Fruit fly (Drosophila melanogaster) whole organism, embryonic: ENCODE measurements around the gene Eig71Ek.

ENCODE experiments used
- BEAF-32 ChIP-seq: fragments of 200-800 bp; sonication (Bioruptor generic); optimal IDR thresholded peaks from 3 replicates; lab custom pipeline; 2017; ENCODE audit warnings: missing biosample characterization, missing genetic modification characterization, mild to moderate bottlenecking, moderate library complexity, missing genetic modification reagents
- CG10321 ChIP-seq: fragments of 200-800 bp; sonication (Bioruptor generic); IDR thresholded peaks from 2 replicates; pipeline ENCODE4 v1.3.6; 2022; ENCODE audit warnings: missing biosample characterization, missing genetic modification characterization
- CG10654 ChIP-seq: fragments of 200-800 bp; sonication (Bioruptor generic); optimal IDR thresholded peaks from 2 replicates; lab custom pipeline; 2016; ENCODE audit warnings: missing biosample characterization, missing genetic modification characterization
- CG11504 ChIP-seq: fragments of 200-800 bp; sonication (Bioruptor generic); optimal IDR thresholded peaks from 3 replicates; lab custom pipeline; 2019; ENCODE audit warnings: missing biosample characterization, mild to moderate bottlenecking, missing genetic modification characterization, moderate library complexity
- CG11696 ChIP-seq: fragments of 200-800 bp; sonication (Bioruptor generic); IDR thresholded peaks from 2 replicates; pipeline ENCODE4 v1.3.6; 2022; ENCODE audit warnings: missing biosample characterization, missing genetic modification characterization
- CG1233 ChIP-seq: fragments of 200-800 bp; sonication (Bioruptor generic); optimal IDR thresholded peaks from 4 replicates; lab custom pipeline; 2018; ENCODE audit warnings: missing biosample characterization, mild to moderate bottlenecking, missing genetic modification characterization
- CG14860 ChIP-seq: fragments of 200-800 bp; sonication (Bioruptor generic); IDR thresholded peaks from 3 replicates; pipeline ENCODE4 v1.3.6; 2022; ENCODE audit warnings: missing biosample characterization, missing genetic modification characterization; ENCODE audit not compliant: partially characterized antibody
- CG15479 ChIP-seq: fragments of 200-800 bp; sonication (Bioruptor generic); optimal IDR thresholded peaks from 3 replicates; lab custom pipeline; 2019; ENCODE audit warnings: missing biosample characterization, mild to moderate bottlenecking, missing genetic modification characterization, moderate library complexity
- CG17328 ChIP-seq: fragments of 200-800 bp; sonication (Bioruptor generic); IDR thresholded peaks from 2 replicates; pipeline ENCODE4 v1.3.6; 2022; ENCODE audit warnings: missing biosample characterization, missing genetic modification characterization
- CG17612 ChIP-seq: fragments of 200-800 bp; sonication (Bioruptor generic); IDR thresholded peaks from 2 replicates; pipeline ENCODE4 v1.3.6; 2022; ENCODE audit warnings: missing biosample characterization, missing genetic modification characterization
- CG17912 ChIP-seq: fragments of 200-800 bp; sonication (Bioruptor generic); optimal IDR thresholded peaks from 2 replicates; lab custom pipeline; 2018; ENCODE audit warnings: missing biosample characterization, mild to moderate bottlenecking, missing genetic modification characterization
- CG3995 ChIP-seq: fragments of 200-800 bp; sonication (Bioruptor generic); optimal IDR thresholded peaks from 3 replicates; lab custom pipeline; 2016; ENCODE audit warnings: missing biosample characterization, missing genetic modification characterization
- CG4404 ChIP-seq: fragments of 200-800 bp; sonication (Bioruptor generic); IDR thresholded peaks from 2 replicates; pipeline ENCODE4 v1.3.6; 2022; ENCODE audit warnings: missing biosample characterization, missing genetic modification characterization
- CG4730 ChIP-seq: fragments of 200-800 bp; sonication (Bioruptor generic); IDR thresholded peaks from 2 replicates; pipeline ENCODE4 v1.3.6; 2022; ENCODE audit warnings: missing biosample characterization, missing genetic modification characterization
- CG4854 ChIP-seq: fragments of 200-800 bp; sonication (Bioruptor generic); optimal IDR thresholded peaks from 2 replicates; lab custom pipeline; 2016; ENCODE audit warnings: missing biosample characterization, missing genetic modification characterization, inconsistent platforms
- CG6791 ChIP-seq: fragments of 200-800 bp; sonication (Bioruptor generic); IDR thresholded peaks from 3 replicates; pipeline ENCODE4 v1.3.6; 2022; ENCODE audit warnings: missing biosample characterization, missing genetic modification characterization; ENCODE audit not compliant: partially characterized antibody
- CG6854 ChIP-seq: fragments of 200-800 bp; sonication (Bioruptor generic); optimal IDR thresholded peaks from 3 replicates; lab custom pipeline; 2017; ENCODE audit warnings: missing biosample characterization, mild to moderate bottlenecking, missing genetic modification characterization
- CG7556 ChIP-seq: fragments of 200-800 bp; sonication (Bioruptor generic); optimal IDR thresholded peaks from 2 replicates; lab custom pipeline; 2017; ENCODE audit warnings: missing biosample characterization, mild to moderate bottlenecking, missing genetic modification characterization
- Dfd ChIP-seq, 2 experiments: fragments of >200 bp; optimal IDR thresholded peaks; 2 replicates each; lab custom pipeline; 2017; ENCODE audit warnings: missing biosample characterization in 2 of 2, missing genetic modification characterization in 2 of 2
- Dp ChIP-seq: fragments of 200-800 bp; sonication (Bioruptor generic); optimal IDR thresholded peaks from 2 replicates; lab custom pipeline; 2018; ENCODE audit warnings: missing biosample characterization, mild to moderate bottlenecking, missing genetic modification characterization, moderate library complexity
- Ets65A ChIP-seq: fragments of 200-800 bp; sonication (Bioruptor generic); peaks from one replicate; lab custom pipeline; 2016; ENCODE audit warnings: missing biosample characterization, missing genetic modification characterization
- Hey ChIP-seq: fragments of 200-800 bp; sonication (Bioruptor generic); optimal IDR thresholded peaks from 3 replicates; lab custom pipeline; 2018; ENCODE audit warnings: missing biosample characterization, mild to moderate bottlenecking, missing genetic modification characterization
- Kr ChIP-seq: fragments of 200-800 bp; sonication (Bioruptor generic); optimal IDR thresholded peaks from 2 replicates; lab custom pipeline; 2017; ENCODE audit warnings: missing biosample characterization, mild to moderate bottlenecking, missing genetic modification characterization
- Nf-YC ChIP-seq: fragments of 200-800 bp; optimal IDR thresholded peaks from 3 replicates; lab custom pipeline; 2019; ENCODE audit warnings: missing biosample characterization, mild to moderate bottlenecking, missing genetic modification characterization, moderate library complexity
- PHDP ChIP-seq: fragments of 200-800 bp; sonication (Bioruptor generic); optimal IDR thresholded peaks from 3 replicates; lab custom pipeline; 2018; ENCODE audit warnings: missing biosample characterization, mild to moderate bottlenecking, missing genetic modification characterization, moderate library complexity
- Pdp1 ChIP-seq, 2 experiments: fragments of 200-800 bp; sonication (Bioruptor generic); optimal IDR thresholded peaks; 3 replicates each; lab custom pipeline; 2016; ENCODE audit warnings: missing biosample characterization in 2 of 2, missing genetic modification characterization in 2 of 2, mild to moderate bottlenecking in 1 of 2, moderate library complexity in 1 of 2
- Rfx ChIP-seq: fragments of 200-800 bp; sonication (Bioruptor generic); IDR thresholded peaks from 2 replicates; pipeline ENCODE4 v1.3.6; 2022; ENCODE audit warnings: missing biosample characterization, missing genetic modification characterization
- Spps ChIP-seq: fragments of 200-800 bp; sonication (Bioruptor generic); optimal IDR thresholded peaks from 2 replicates; lab custom pipeline; 2018; ENCODE audit warnings: missing biosample characterization, mild to moderate bottlenecking, missing genetic modification characterization
- Sry-δ ChIP-seq: fragments of 200-800 bp; sonication (Bioruptor generic); optimal IDR thresholded peaks from 2 replicates; lab custom pipeline; 2016; ENCODE audit warnings: missing biosample characterization, missing genetic modification characterization
- Trl ChIP-seq, 3 experiments: fragments of >200 bp in 2 of 3; fragments of 200-800 bp in 1 of 3; sonication (Bioruptor generic) in 1 of 3; optimal IDR thresholded peaks; 2 replicates in 1 of 3; 3 replicates in 2 of 3; lab custom pipeline; 2016 to 2017; ENCODE audit warnings: missing biosample characterization in 1 of 3, missing genetic modification characterization in 1 of 3
- Xrp1 ChIP-seq: fragments of 200-800 bp; sonication (Bioruptor generic); IDR thresholded peaks from 2 replicates; pipeline ENCODE4 v1.3.6; 2022; ENCODE audit warnings: missing biosample characterization, missing genetic modification characterization
- eve ChIP-seq, 2 experiments: fragments of >200 bp; optimal IDR thresholded peaks; 2 replicates each; lab custom pipeline; 2017; ENCODE audit warnings: missing biosample characterization in 2 of 2, missing genetic modification characterization in 2 of 2
- eyg ChIP-seq: fragments of 200-800 bp; sonication (Bioruptor generic); optimal IDR thresholded peaks from 3 replicates; lab custom pipeline; 2016; ENCODE audit warnings: missing biosample characterization, missing genetic modification characterization
- gce ChIP-seq: fragments of 200-800 bp; sonication (Bioruptor generic); IDR thresholded peaks from 3 replicates; pipeline ENCODE4 v1.3.6; 2022; ENCODE audit warnings: missing biosample characterization, missing genetic modification characterization
- mirr ChIP-seq: fragments of 200-800 bp; sonication (Bioruptor generic); optimal IDR thresholded peaks from 3 replicates; lab custom pipeline; 2018; ENCODE audit warnings: missing biosample characterization, mild to moderate bottlenecking, missing genetic modification characterization
- mld ChIP-seq: fragments of 200-800 bp; sonication (Bioruptor generic); IDR thresholded peaks from 3 replicates; pipeline ENCODE4 v1.3.6; 2022; ENCODE audit warnings: missing biosample characterization, missing genetic modification characterization; ENCODE audit not compliant: partially characterized antibody
- oc ChIP-seq: fragments of 200-800 bp; sonication (Bioruptor generic); optimal IDR thresholded peaks from 2 replicates; lab custom pipeline; 2018; ENCODE audit warnings: missing biosample characterization, mild to moderate bottlenecking, missing genetic modification characterization, moderate library complexity
- repo ChIP-seq: fragments of 200-800 bp; sonication (Bioruptor generic); optimal IDR thresholded peaks from 2 replicates; lab custom pipeline; 2016; ENCODE audit warnings: missing biosample characterization, missing genetic modification characterization
- sd ChIP-seq: fragments of 200-800 bp; sonication (Bioruptor generic); optimal IDR thresholded peaks from 3 replicates; lab custom pipeline; 2018; ENCODE audit warnings: missing biosample characterization, mild to moderate bottlenecking, missing genetic modification characterization, moderate library complexity
- tll ChIP-seq, 2 experiments: fragments of 200-800 bp in 1 of 2; fragments of >200 bp in 1 of 2; sonication (Bioruptor generic) in 1 of 2; optimal IDR thresholded peaks; 2 replicates each; lab custom pipeline; 2017 to 2019; ENCODE audit warnings: missing biosample characterization in 2 of 2, missing genetic modification characterization in 2 of 2, mild to moderate bottlenecking in 1 of 2, moderate library complexity in 1 of 2
- wek ChIP-seq: fragments of 200-800 bp; sonication (Bioruptor generic); optimal IDR thresholded peaks from 3 replicates; lab custom pipeline; 2018; ENCODE audit warnings: missing biosample characterization, mild to moderate bottlenecking, missing genetic modification characterization, moderate library complexity
- z ChIP-seq: fragments of 200-800 bp; sonication (Bioruptor generic); IDR thresholded peaks from 3 replicates; pipeline ENCODE4 v1.3.6; 2022; ENCODE audit warnings: missing biosample characterization, missing genetic modification characterization

Eig71Ek gene

DNA sequence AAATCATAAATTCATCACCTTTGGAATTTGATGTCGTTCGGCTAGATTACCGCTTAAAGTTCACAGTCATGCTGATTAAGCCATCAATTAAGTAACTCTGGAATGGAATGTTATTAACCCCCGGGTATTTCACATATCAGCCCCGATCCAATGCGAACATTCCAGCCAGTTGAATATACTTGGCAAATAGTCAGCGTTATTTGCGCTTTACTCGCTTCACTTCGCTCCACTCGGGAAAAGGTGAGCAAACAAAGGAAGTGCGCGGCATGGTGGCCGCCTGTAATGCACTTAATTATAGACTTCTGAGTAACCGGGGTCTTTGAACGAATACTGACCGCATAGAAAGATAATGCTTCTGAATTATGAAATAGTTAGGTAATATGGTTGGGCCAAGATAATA lies 23.4 kb upstream of the Eig71Ek start:
- TF ChIP-seq Trl (optimal IDR thresholded peaks at IDR 0.05; lab: Kevin White, UChicago) (no peak), Trl (GFP tag; optimal IDR thresholded peaks at IDR 0.05; lab: Kevin White, UChicago) (no peak), CG3995 (no peak), Xrp1 (GFP tag; lab: Robert Waterston, UW) (peak; percentile 39), sd (tag; lab: Kevin White, UChicago) (peak; percentile 17), CG10321 (no peak), wek (GFP tag; lab: Kevin White, UChicago) (peak; percentile 28), Ets65A (GFP tag; lab: Kevin White, UChicago) (peak; percentile 52)
- TF ChIP-seq, all 482 proteins: peak for 4

DNA sequence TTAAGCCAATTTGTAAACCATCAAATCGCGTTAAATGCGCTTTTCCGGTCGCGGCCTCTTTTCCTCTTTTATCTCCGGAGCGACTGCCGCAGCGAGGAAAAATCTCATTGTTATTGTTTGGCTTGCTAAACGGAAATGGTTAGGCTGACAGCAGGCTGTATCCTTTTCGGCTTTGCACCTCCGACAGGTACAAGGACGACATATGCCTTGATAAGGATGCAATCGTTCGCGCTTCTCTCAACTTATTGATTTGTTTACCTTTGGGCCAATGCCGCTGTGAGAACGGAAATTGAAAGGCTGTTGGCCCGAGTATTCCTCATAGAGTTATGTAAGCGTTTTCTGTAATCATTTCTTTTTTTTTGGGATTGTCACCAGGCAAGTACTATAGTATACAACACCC lies 22.5 kb upstream of the Eig71Ek start:
- peak; percentile 68 for TF ChIP-seq CG15479 (GFP tag; lab: Kevin White, UChicago)
- no peak for TF ChIP-seq PHDP (tag; lab: Kevin White, UChicago)
- TF ChIP-seq CG14860 = no peak
- TF ChIP-seq Spps (tag; lab: Kevin White, UChicago) = no peak
- peak in 1 of 2 experiments; percentile 81 for TF ChIP-seq tll (GFP tag; optimal IDR thresholded peaks at IDR 0.05; lab: Kevin White, UChicago)
- no peak for TF ChIP-seq repo (GFP tag; lab: Kevin White, UChicago)
- TF ChIP-seq mld (GFP tag; lab: Robert Waterston, UW) = no peak
- no peak for TF ChIP-seq CG17612
- TF ChIP-seq CG4730 = no peak
- 0 out of 3 replicates have a peak, but pooled peaks have one; percentile 4 for TF ChIP-seq CG6791
- TF ChIP-seq eyg (GFP tag; lab: Kevin White, UChicago) = no peak
- TF ChIP-seq CG17328 (GFP tag; lab: Robert Waterston, UW) = no peak
- 0 out of 2 replicates have a peak, but pooled peaks have one; percentile 8 for TF ChIP-seq CG11696
- TF ChIP-seq CG1233 (GFP tag; lab: Kevin White, UChicago) = no peak
- no peak for TF ChIP-seq CG10654 (GFP tag; lab: Kevin White, UChicago)
- TF ChIP-seq oc (tag; lab: Kevin White, UChicago) = peak; percentile 39
- no peak for TF ChIP-seq Hey (tag; lab: Kevin White, UChicago)
- no peak for TF ChIP-seq Dp (GFP tag; lab: Kevin White, UChicago)
- TF ChIP-seq CG11504 (tag; lab: Kevin White, UChicago) = no peak
- TF ChIP-seq z = no peak
- peak; percentile 24 for TF ChIP-seq Kr (GFP tag; lab: Kevin White, UChicago)
- TF ChIP-seq CG3995 = no peak
- no peak for TF ChIP-seq CG17912 (GFP tag; lab: Kevin White, UChicago)
- no peak for TF ChIP-seq CG6854 (GFP tag; lab: Kevin White, UChicago)
- no peak for TF ChIP-seq mirr (GFP tag; lab: Kevin White, UChicago)
- no peak for TF ChIP-seq CG7556 (GFP tag; lab: Kevin White, UChicago)
- TF ChIP-seq BEAF-32 (GFP tag; lab: Kevin White, UChicago) = no peak
- no peak for TF ChIP-seq Dfd (GFP tag; optimal IDR thresholded peaks at IDR 0.05; lab: Kevin White, UChicago)
- no peak for TF ChIP-seq CG4854 (GFP tag; lab: Kevin White, UChicago)
- no peak for TF ChIP-seq CG4404 (GFP tag; lab: Robert Waterston, UW)
- no peak for TF ChIP-seq eve (GFP tag; optimal IDR thresholded peaks at IDR 0.05; lab: Kevin White, UChicago)
- TF ChIP-seq Rfx (GFP tag; lab: Robert Waterston, UW) = no peak
- peak in 1 of 2 experiments; percentile 64 for TF ChIP-seq Pdp1 (GFP tag; optimal IDR thresholded peaks at IDR 0.05; lab: Kevin White, UChicago)
- no peak for TF ChIP-seq Sry-δ (GFP tag; lab: Kevin White, UChicago)
- no peak for TF ChIP-seq Nf-YC (tag; lab: Kevin White, UChicago)
- TF ChIP-seq gce (GFP tag; lab: Robert Waterston, UW) = no peak
